Worm (Caenorhabditis elegans): Measurements from ENCODE around the gene nex-3.
A peak's percentile ranks its signal among the peaks of the same experiment; 100 is the strongest.

Gene nex-3

DNA sequence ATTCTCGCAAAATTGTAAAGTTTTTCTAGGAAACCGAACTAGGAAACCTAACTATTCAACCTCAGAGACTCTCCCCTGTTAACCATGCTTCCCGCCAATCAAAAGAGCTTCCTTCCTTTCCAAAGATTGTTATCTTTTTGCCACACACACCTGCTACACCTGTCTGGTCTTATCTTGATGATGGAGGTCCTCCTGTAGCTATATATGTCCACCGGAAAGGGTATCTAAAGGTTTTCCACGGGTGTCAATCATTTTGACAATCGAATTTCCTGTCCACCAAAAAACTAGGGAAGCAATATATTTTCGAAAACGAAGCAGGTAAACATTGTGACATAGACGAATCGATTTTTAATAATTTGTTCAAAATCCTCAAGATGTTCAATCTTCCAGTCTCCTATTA, 11.9 kb downstream of the nex-3 start:
- TF ChIP-seq ceh-16 (tag; optimal IDR thresholded peaks at IDR 0.05) (peak; percentile 30), lin-13 (GFP tag; optimal IDR thresholded peaks at IDR 0.05) (no peak), nhr-25 (tag; optimal IDR thresholded peaks at IDR 0.05) (peak; percentile 21), lin-39 (tag; optimal IDR thresholded peaks at IDR 0.05) (no peak), nhr-77 (tag; optimal IDR thresholded peaks at IDR 0.05) (no peak), nhr-237 (tag; optimal IDR thresholded peaks at IDR 0.05) (no peak), C34F6.9 (tag; optimal IDR thresholded peaks at IDR 0.05) (no peak)

DNA sequence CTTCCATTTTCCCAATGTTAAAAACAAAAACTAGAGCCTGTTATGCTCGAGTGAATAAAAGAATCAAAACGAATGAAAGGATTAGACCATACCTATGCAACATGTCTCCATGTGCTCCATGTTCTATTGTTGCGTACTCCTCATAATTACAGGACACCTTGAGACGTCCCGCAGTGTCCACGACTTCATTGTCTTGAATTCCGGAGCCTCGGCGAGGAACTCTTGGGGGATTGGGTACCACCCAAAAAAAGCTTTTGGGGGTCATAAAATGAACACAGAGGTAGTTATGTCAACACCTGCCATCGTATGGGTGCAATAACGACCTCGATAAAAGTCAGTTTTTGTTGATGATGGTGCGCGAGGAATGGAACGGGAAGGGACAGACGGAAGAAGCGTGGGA, 13.0 kb downstream of the nex-3 start:
- TF ChIP-seq nhr-25 (tag; optimal IDR thresholded peaks at IDR 0.05) (no peak), nhr-6 (tag; optimal IDR thresholded peaks at IDR 0.05) (no peak), mdl-1 (tag; optimal IDR thresholded peaks at IDR 0.05) (no peak), lsy-2 (tag; optimal IDR thresholded peaks at IDR 0.05) (no peak), gmeb-1 (tag; optimal IDR thresholded peaks at IDR 0.05) (no peak), sma-9 (GFP tag; optimal IDR thresholded peaks at IDR 0.05) (no peak), sma-9 (tag; optimal IDR thresholded peaks at IDR 0.05) (no peak), nhr-23 (tag; optimal IDR thresholded peaks at IDR 0.05) (no peak), ceh-16 (tag; optimal IDR thresholded peaks at IDR 0.05) (no peak), ztf-11 (tag; optimal IDR thresholded peaks at IDR 0.05) (no peak), ztf-4 (tag; optimal IDR thresholded peaks at IDR 0.05) (no peak)

DNA sequence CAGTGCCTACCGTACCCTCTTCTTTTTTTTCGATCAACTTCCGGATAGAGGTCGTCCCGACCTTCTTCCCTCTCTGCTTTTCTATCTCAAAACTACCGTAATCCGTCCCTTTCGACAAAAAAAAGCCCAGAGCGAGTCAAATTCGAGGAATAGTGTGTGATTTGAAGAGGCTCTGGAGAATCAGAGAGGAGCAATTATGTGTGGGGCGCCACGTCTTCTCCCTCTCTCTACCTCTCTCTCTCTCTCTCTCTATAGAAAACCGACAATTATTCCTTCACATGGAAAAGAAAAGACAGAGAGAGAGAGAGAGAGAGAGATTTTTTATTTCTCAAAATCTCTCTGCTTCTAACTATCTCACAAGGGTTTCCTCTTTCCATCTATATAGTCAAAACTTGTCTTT, 14.7 kb downstream of the nex-3 start:
- peak; percentile 42 for TF ChIP-seq F13H6.1 (tag; optimal IDR thresholded peaks at IDR 0.05)
- no peak for TF ChIP-seq nhr-129 (tag; optimal IDR thresholded peaks at IDR 0.05)
- TF ChIP-seq zag-1 (tag; optimal IDR thresholded peaks at IDR 0.05): no peak
- TF ChIP-seq ceh-82 (tag; optimal IDR thresholded peaks at IDR 0.05): no peak
- no peak for TF ChIP-seq Y55F3AM.14 (GFP tag; optimal IDR thresholded peaks at IDR 0.05)
- peak; percentile 39 for TF ChIP-seq crh-2 (tag; optimal IDR thresholded peaks at IDR 0.05)
- TF ChIP-seq R02D3.7 (tag; optimal IDR thresholded peaks at IDR 0.05): no peak
- TF ChIP-seq blmp-1 (tag; optimal IDR thresholded peaks at IDR 0.05; ENCODE audit: insufficient read depth): no peak
- no peak for TF ChIP-seq ZK546.5 (tag; optimal IDR thresholded peaks at IDR 0.05)
- TF ChIP-seq mbf-1 (tag; optimal IDR thresholded peaks at IDR 0.05): no peak
- TF ChIP-seq peb-1 (tag; optimal IDR thresholded peaks at IDR 0.05): no peak
- TF ChIP-seq elt-1 (tag; optimal IDR thresholded peaks at IDR 0.05): no peak
- no peak for TF ChIP-seq sem-4 (tag; optimal IDR thresholded peaks at IDR 0.05)
- TF ChIP-seq sma-9 (GFP tag; optimal IDR thresholded peaks at IDR 0.05): peak; percentile 2
- TF ChIP-seq sma-9 (tag; optimal IDR thresholded peaks at IDR 0.05): no peak
- no peak for TF ChIP-seq mdl-1 (tag; optimal IDR thresholded peaks at IDR 0.05)
- TF ChIP-seq C34F6.9 (tag; optimal IDR thresholded peaks at IDR 0.05): peak; percentile 19
- no peak for TF ChIP-seq snpc-4 (tag; optimal IDR thresholded peaks at IDR 0.05)
- TF ChIP-seq aly-2 (tag; optimal IDR thresholded peaks at IDR 0.05): no peak
- no peak for TF ChIP-seq skn-1 (tag; optimal IDR thresholded peaks at IDR 0.05)
- peak; percentile 4 for TF ChIP-seq nhr-6 (tag; optimal IDR thresholded peaks at IDR 0.05)
- TF ChIP-seq lin-11 (tag; optimal IDR thresholded peaks at IDR 0.05): no peak
- peak; percentile 79 for TF ChIP-seq nhr-25 (tag; optimal IDR thresholded peaks at IDR 0.05)
- TF ChIP-seq lsy-2 (tag; optimal IDR thresholded peaks at IDR 0.05): peak; percentile 29 to 83

DNA sequence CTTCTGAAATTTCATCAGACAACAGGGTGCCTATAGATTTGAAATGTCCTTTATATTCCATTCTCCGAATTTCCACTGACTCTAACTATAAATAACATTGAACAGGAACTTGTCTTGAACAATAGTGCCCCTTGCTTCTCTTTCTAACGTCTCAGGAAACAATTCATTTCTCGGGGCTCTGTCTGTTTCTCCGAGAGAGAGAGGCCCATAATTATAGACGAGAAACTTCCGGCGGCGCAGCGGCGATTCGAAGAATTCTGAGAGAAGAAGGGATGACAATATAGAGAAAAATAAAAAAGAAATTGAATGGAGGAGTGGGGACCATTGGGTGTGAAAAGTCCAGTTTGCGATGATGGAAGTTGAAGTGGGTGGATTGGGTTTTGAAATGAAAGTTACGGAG, 18.4 kb downstream of the nex-3 start:
- TF ChIP-seq elt-3 (tag; optimal IDR thresholded peaks at IDR 0.05): no peak
- no peak for TF ChIP-seq Y55F3AM.14 (GFP tag; optimal IDR thresholded peaks at IDR 0.05)
- TF ChIP-seq nhr-237 (tag; optimal IDR thresholded peaks at IDR 0.05): no peak
- peak; percentile 10 for TF ChIP-seq sma-9 (GFP tag; optimal IDR thresholded peaks at IDR 0.05)
- no peak for TF ChIP-seq sma-9 (tag; optimal IDR thresholded peaks at IDR 0.05)
- peak in 1 of 2 experiments; percentile 17 for TF ChIP-seq lsy-2 (tag; optimal IDR thresholded peaks at IDR 0.05)
- no peak for TF ChIP-seq ztf-1 (GFP tag; conservative IDR thresholded peaks at IDR 0.05)
- TF ChIP-seq ztf-11 (tag; optimal IDR thresholded peaks at IDR 0.05): no peak

- TF ChIP-seq ztf-4 (tag; optimal IDR thresholded peaks at IDR 0.05) (no peak), skn-1 (tag; optimal IDR thresholded peaks at IDR 0.05) (no peak), elt-1 (tag; optimal IDR thresholded peaks at IDR 0.05) (no peak), sem-4 (tag; optimal IDR thresholded peaks at IDR 0.05) (no peak), F13H6.1 (tag; optimal IDR thresholded peaks at IDR 0.05) (no peak), egl-27 (tag; optimal IDR thresholded peaks at IDR 0.05) (no peak), dmd-4 (tag; optimal IDR thresholded peaks at IDR 0.05) (no peak), lin-11 (tag; optimal IDR thresholded peaks at IDR 0.05) (no peak), unc-39 (tag; optimal IDR thresholded peaks at IDR 0.05) (no peak), blmp-1 (tag; optimal IDR thresholded peaks at IDR 0.05; ENCODE audit: insufficient read depth) (no peak), zag-1 (tag; optimal IDR thresholded peaks at IDR 0.05) (no peak), lin-39 (tag; optimal IDR thresholded peaks at IDR 0.05) (no peak), mdl-1 (tag; optimal IDR thresholded peaks at IDR 0.05) (no peak), fos-1 (tag; optimal IDR thresholded peaks at IDR 0.05) (no peak)
Observed at ce11 chrIII:4461337-4461736, 19.5 kb downstream of the nex-3 start.

All from whole organism, L2 larva.